Worm (Caenorhabditis elegans) whole organism, L3 larva: ENCODE measurements around the gene C28C12.12.

Experiments used
- R02D3.7 ChIP-seq: fragments of 150-350 bp; optimal IDR thresholded peaks from 2 replicates; lab custom pipeline; 2014; ENCODE audit warnings: missing biosample characterization, missing genetic modification characterization
- ama-1 ChIP-seq: fragments of 150-350 bp; optimal IDR thresholded peaks from 2 replicates; lab custom pipeline; 2018
- ceh-28 ChIP-seq: fragments of 150-350 bp; optimal IDR thresholded peaks from 2 replicates; lab custom pipeline; 2014; ENCODE audit warnings: missing biosample characterization, missing genetic modification reagents, missing genetic modification characterization
- ceh-9 ChIP-seq: sonication (generic microtip); optimal IDR thresholded peaks from 2 replicates; lab custom pipeline; 2018; ENCODE audit warnings: missing biosample characterization, missing genetic modification characterization
- daf-12 ChIP-seq: fragments of 150-350 bp; optimal IDR thresholded peaks from 2 replicates; lab custom pipeline; 2014; ENCODE audit warnings: missing biosample characterization, missing genetic modification reagents, missing genetic modification characterization
- egl-27 ChIP-seq: sonication (generic microtip); optimal IDR thresholded peaks from 4 replicates; lab custom pipeline; 2017; ENCODE audit warnings: missing biosample characterization, missing genetic modification reagents, missing genetic modification characterization
- egl-5 ChIP-seq: fragments of 150-350 bp; optimal IDR thresholded peaks from 2 replicates; lab custom pipeline; 2017; ENCODE audit warnings: missing biosample characterization, missing genetic modification reagents, missing genetic modification characterization, inconsistent platforms
- elt-2 ChIP-seq: sonication (generic microtip); optimal IDR thresholded peaks from 2 replicates; lab custom pipeline; 2016; ENCODE audit warnings: missing genetic modification reagents, mild to moderate bottlenecking, missing genetic modification characterization, missing compliant biosample characterization
- fkh-10 ChIP-seq: sonication (generic microtip); optimal IDR thresholded peaks from 2 replicates; lab custom pipeline; 2017; ENCODE audit warnings: missing biosample characterization, missing genetic modification reagents, missing genetic modification characterization
- fkh-2 ChIP-seq: fragments of 150-350 bp; optimal IDR thresholded peaks from 2 replicates; lab custom pipeline; 2014; ENCODE audit warnings: missing biosample characterization, missing genetic modification reagents, missing genetic modification characterization
- fos-1 ChIP-seq: fragments of 150-350 bp; optimal IDR thresholded peaks from 2 replicates; lab custom pipeline; 2014; ENCODE audit warnings: missing biosample characterization, missing genetic modification characterization
- hmg-11 ChIP-seq: sonication (generic microtip); optimal IDR thresholded peaks from 2 replicates; lab custom pipeline; 2016; ENCODE audit warnings: missing genetic modification characterization, missing compliant biosample characterization
- jun-1 ChIP-seq: fragments of 150-350 bp; optimal IDR thresholded peaks from 2 replicates; lab custom pipeline; 2014; ENCODE audit warnings: missing biosample characterization, missing genetic modification reagents, missing genetic modification characterization
- lin-15B ChIP-seq: fragments of 150-350 bp; optimal IDR thresholded peaks from 2 replicates; lab custom pipeline; 2014; ENCODE audit warnings: missing biosample characterization, missing genetic modification characterization
- lin-39 ChIP-seq: fragments of 150-350 bp; optimal IDR thresholded peaks from 2 replicates; lab custom pipeline; 2018; ENCODE audit warnings: missing biosample characterization, missing genetic modification reagents, missing genetic modification characterization
- lsy-12 ChIP-seq: sonication (generic microtip); optimal IDR thresholded peaks from 2 replicates; lab custom pipeline; 2016; ENCODE audit warnings: mild to moderate bottlenecking, missing genetic modification characterization, missing compliant biosample characterization
- mdl-1 ChIP-seq: fragments of 150-350 bp; optimal IDR thresholded peaks from 2 replicates; lab custom pipeline; 2014; ENCODE audit warnings: missing biosample characterization, missing genetic modification characterization
- mml-1 ChIP-seq: fragments of 150-350 bp; sonication (generic microtip); optimal IDR thresholded peaks from 3 replicates; lab custom pipeline; 2014; ENCODE audit warnings: missing biosample characterization, missing genetic modification characterization
- nfya-1 ChIP-seq: sonication (generic microtip); optimal IDR thresholded peaks from 2 replicates; lab custom pipeline; 2017; ENCODE audit warnings: missing genetic modification characterization, mild to moderate bottlenecking, missing compliant biosample characterization, antibody characterized with exemption, moderate library complexity; ENCODE audit not compliant: insufficient read depth
- nhr-11 ChIP-seq: fragments of 150-350 bp; optimal IDR thresholded peaks from 2 replicates; lab custom pipeline; 2014; ENCODE audit warnings: missing biosample characterization, missing genetic modification characterization
- nhr-23 ChIP-seq: fragments of 150-350 bp; optimal IDR thresholded peaks from 2 replicates; lab custom pipeline; 2014; ENCODE audit warnings: missing biosample characterization, missing genetic modification reagents, missing genetic modification characterization
- nhr-237 ChIP-seq: fragments of 150-350 bp; optimal IDR thresholded peaks from 2 replicates; lab custom pipeline; 2014; ENCODE audit warnings: missing biosample characterization, missing genetic modification characterization
- nhr-25 ChIP-seq: sonication (generic microtip); optimal IDR thresholded peaks from 2 replicates; lab custom pipeline; 2017; ENCODE audit warnings: missing biosample characterization, missing genetic modification characterization
- nhr-28 ChIP-seq: fragments of 150-350 bp; optimal IDR thresholded peaks from 2 replicates; lab custom pipeline; 2014; ENCODE audit warnings: missing biosample characterization, missing genetic modification characterization
- nhr-43 ChIP-seq: sonication (generic microtip); optimal IDR thresholded peaks from 2 replicates; lab custom pipeline; 2016; ENCODE audit warnings: mild to moderate bottlenecking, missing genetic modification characterization, missing compliant biosample characterization; ENCODE audit not compliant: poor library complexity, severe bottlenecking
- nhr-76 ChIP-seq: fragments of 150-350 bp; sonication (generic microtip); optimal IDR thresholded peaks from 5 replicates; lab custom pipeline; 2014; ENCODE audit warnings: missing biosample characterization, missing genetic modification characterization
- nhr-77 ChIP-seq: fragments of 150-350 bp; optimal IDR thresholded peaks from 2 replicates; lab custom pipeline; 2014; ENCODE audit warnings: missing biosample characterization, missing genetic modification characterization
- pha-4 ChIP-seq: fragments of 150-350 bp; optimal IDR thresholded peaks from 2 replicates; lab custom pipeline; 2014; ENCODE audit warnings: missing biosample characterization, missing genetic modification reagents, missing genetic modification characterization
- pqm-1 ChIP-seq: fragments of 150-350 bp; optimal IDR thresholded peaks from 2 replicates; lab custom pipeline; 2017; ENCODE audit warnings: missing biosample characterization, missing genetic modification characterization, inconsistent platforms
- sea-2 ChIP-seq: fragments of 150-350 bp; sonication (generic microtip); optimal IDR thresholded peaks from 4 replicates; lab custom pipeline; 2014; ENCODE audit warnings: missing biosample characterization, missing genetic modification reagents, missing genetic modification characterization
- snpc-4 ChIP-seq: fragments of 150-350 bp; optimal IDR thresholded peaks from 2 replicates; lab custom pipeline; 2014; ENCODE audit warnings: missing biosample characterization, missing genetic modification characterization
- tbx-2 ChIP-seq: sonication (generic microtip); optimal IDR thresholded peaks from 2 replicates; lab custom pipeline; 2016; ENCODE audit warnings: mild to moderate bottlenecking, missing genetic modification characterization, missing compliant biosample characterization
- unc-39 ChIP-seq: sonication (generic microtip); optimal IDR thresholded peaks from 4 replicates; lab custom pipeline; 2017; ENCODE audit warnings: missing biosample characterization, missing genetic modification characterization
- unc-62 ChIP-seq: fragments of 150-350 bp; sonication (generic microtip); optimal IDR thresholded peaks from 4 replicates; lab custom pipeline; 2014; ENCODE audit warnings: missing biosample characterization, missing genetic modification reagents, missing genetic modification characterization
- zag-1 ChIP-seq: fragments of 150-350 bp; optimal IDR thresholded peaks from 2 replicates; lab custom pipeline; 2014; ENCODE audit warnings: missing biosample characterization, missing genetic modification characterization
- ztf-11 ChIP-seq: fragments of 150-350 bp; optimal IDR thresholded peaks from 2 replicates; lab custom pipeline; 2014; ENCODE audit warnings: missing biosample characterization, missing genetic modification characterization
- ztf-4 ChIP-seq: fragments of 150-350 bp; optimal IDR thresholded peaks from 2 replicates; lab custom pipeline; 2014; ENCODE audit warnings: missing biosample characterization, missing genetic modification characterization

C28C12.12 gene

ce11 chrIV:8526579-8526978 lies 30.4 kb upstream of the C28C12.12 start:
- TF ChIP-seq pha-4 (tag; lab: Kevin White, UChicago) = peak; percentile 17
- no peak for TF ChIP-seq egl-5 (tag; lab: Kevin White, UChicago)

- no peak for TF ChIP-seq lsy-12
- TF ChIP-seq zag-1 (tag; lab: Kevin White, UChicago) = no peak
- TF ChIP-seq nfya-1 (tag; lab: Kevin White, UChicago) = peak; percentile 56
- peak; percentile 41 for TF ChIP-seq R02D3.7 (tag; lab: Kevin White, UChicago)
- no peak for TF ChIP-seq lin-15B (tag; lab: Kevin White, UChicago)
- no peak for TF ChIP-seq nhr-237
- TF ChIP-seq nhr-25 (tag; lab: Kevin White, UChicago) = peak; percentile 47
- TF ChIP-seq nhr-28 (tag; lab: Kevin White, UChicago) = no peak
- TF ChIP-seq lin-39 (tag; lab: Kevin White, UChicago) = no peak
- peak; percentile 36 for TF ChIP-seq unc-62 (GFP tag; lab: Kevin White, UChicago)
- TF ChIP-seq nhr-11 (tag; lab: Kevin White, UChicago) = peak; percentile 81
- TF ChIP-seq pha-4 (tag; lab: Kevin White, UChicago) = no peak
- peak; percentile 43 for TF ChIP-seq ceh-28 (tag; lab: Kevin White, UChicago)
- TF ChIP-seq mml-1 (tag; lab: Kevin White, UChicago) = peak; percentile 18
- TF ChIP-seq nhr-43 = peak; percentile 95
- TF ChIP-seq nhr-23 (tag; lab: Kevin White, UChicago) = peak; percentile 87
- no peak for TF ChIP-seq egl-5 (tag; lab: Kevin White, UChicago)
- TF ChIP-seq egl-27 (tag; lab: Kevin White, UChicago) = peak; percentile 3
- no peak for TF ChIP-seq ama-1
- TF ChIP-seq daf-12 (tag; lab: Kevin White, UChicago) = no peak
- peak; percentile 0 for TF ChIP-seq pqm-1 (tag; lab: Kevin White, UChicago)
- peak; percentile 45 for TF ChIP-seq tbx-2 (tag; lab: Kevin White, UChicago)
- TF ChIP-seq elt-2 = peak; percentile 31
Measured at ce11 chrIV:8526050-8526449, 29.9 kb upstream of the C28C12.12 start.

ce11 chrIV:8523981-8524380 lies 27.8 kb upstream of the C28C12.12 start:
- TF ChIP-seq sea-2 (GFP tag; lab: Kevin White, UChicago) (no peak), lin-15B (tag; lab: Kevin White, UChicago) (no peak), daf-12 (tag; lab: Kevin White, UChicago) (no peak), nhr-77 (tag; lab: Kevin White, UChicago) (no peak), nhr-76 (tag; lab: Kevin White, UChicago) (no peak), snpc-4 (tag; lab: Kevin White, UChicago) (no peak), nhr-28 (tag; lab: Kevin White, UChicago) (no peak), unc-39 (tag; lab: Kevin White, UChicago) (no peak), ceh-9 (tag; lab: Kevin White, UChicago) (no peak), pqm-1 (tag; lab: Kevin White, UChicago) (no peak), ztf-4 (tag; lab: Kevin White, UChicago) (no peak), lsy-12 (no peak), lin-39 (tag; lab: Kevin White, UChicago) (no peak)

ce11 chrIV:8520594-8520993 lies 24.4 kb upstream of the C28C12.12 start, which contains the start of gene pkg-2:
TSS of gene pkg-2 (plus strand) at chrIV:8520894.
- TF ChIP-seq fkh-10 (GFP tag; lab: Kevin White, UChicago) (no peak), nhr-43 (no peak), tbx-2 (tag; lab: Kevin White, UChicago) (no peak), fkh-2 (no peak), nhr-25 (tag; lab: Kevin White, UChicago) (no peak), jun-1 (tag; lab: Kevin White, UChicago) (no peak), hmg-11 (tag; lab: Kevin White, UChicago) (no peak), nhr-11 (tag; lab: Kevin White, UChicago) (no peak), ama-1 (no peak), fos-1 (no peak), mdl-1 (tag; lab: Kevin White, UChicago) (no peak), ztf-11 (no peak), pha-4 (tag; lab: Kevin White, UChicago) (no peak), daf-12 (tag; lab: Kevin White, UChicago) (no peak)
- TF ChIP-seq, all 47 proteins: peak for 0
